Worm (Caenorhabditis elegans): ENCODE data around the gene algn-1.

- TF ChIP-seq tbx-37 (GFP tag; conservative IDR thresholded peaks at IDR 0.05), result no peak
- TF ChIP-seq flt-1 (GFP tag; IDR thresholded peaks at IDR 0.05), result no peak
- TF ChIP-seq F13C5.2 (tag; optimal IDR thresholded peaks at IDR 0.05), result no peak
- peak; percentile 21 for TF ChIP-seq ama-1 (optimal IDR thresholded peaks at IDR 0.05)
- TF ChIP-seq hnd-1 (tag; optimal IDR thresholded peaks at IDR 0.05), result no peak
- TF ChIP-seq ets-7 (tag; optimal IDR thresholded peaks at IDR 0.05), result no peak
- TF ChIP-seq scrt-1 (GFP tag; IDR thresholded peaks at IDR 0.05), result no peak
- no peak for TF ChIP-seq pes-1 (GFP tag; IDR thresholded peaks at IDR 0.05)
- TF ChIP-seq B0310.2 (tag; optimal IDR thresholded peaks at IDR 0.05), result no peak
- TF ChIP-seq ceh-13 (GFP tag; optimal IDR thresholded peaks at IDR 0.05), result no peak
- TF ChIP-seq sea-1 (GFP tag; conservative IDR thresholded peaks at IDR 0.05), result no peak
- no peak for TF ChIP-seq hmg-4 (GFP tag; optimal IDR thresholded peaks at IDR 0.05)
These were observed 17.4 kb upstream of the algn-1 start, which contains the start of gene mel-32 for ce11 chrIII:6442305-6443125.

Measured in whole organism, early embryonic.